Fruit fly (Drosophila melanogaster): ENCODE results near the gene Miro.

The Miro gene

DNA sequence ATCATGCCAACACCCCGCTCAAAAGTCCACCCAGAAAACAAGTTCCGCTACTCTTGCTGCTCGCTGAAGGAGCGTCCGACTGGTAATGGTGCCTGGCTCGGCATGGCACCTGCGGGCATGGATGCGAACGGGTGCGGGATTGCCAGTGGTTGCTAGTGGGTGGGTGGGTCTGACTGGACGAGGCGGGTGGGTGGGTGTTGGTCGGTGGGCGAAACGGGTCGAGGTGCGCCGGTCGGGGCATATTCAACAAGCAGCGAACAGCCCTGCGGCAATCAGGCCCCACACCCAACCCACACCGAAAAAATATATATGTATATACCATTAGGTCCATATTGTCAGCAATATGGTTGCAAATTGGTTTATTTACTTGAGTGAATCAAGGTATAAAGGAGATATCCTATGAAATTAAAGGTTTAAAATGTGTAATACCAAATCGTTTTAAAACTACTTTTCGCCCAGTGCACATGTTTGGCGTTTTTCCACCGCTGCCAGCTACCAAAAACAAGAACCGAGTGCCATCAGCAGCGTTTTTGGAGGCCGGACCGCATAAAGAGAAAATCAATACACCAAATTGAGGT, 27.9 kb downstream of the Miro start (continued):
- peak; percentile 65; the same call in 1 of the 2 replicates for TF ChIP-seq Xrp1 (GFP tag; IDR thresholded peaks at IDR 0.05)
- TF ChIP-seq Oli (tag; optimal IDR thresholded peaks at IDR 0.05), result peak; percentile 54
- TF ChIP-seq pzg (GFP tag; optimal IDR thresholded peaks at IDR 0.05), result no peak
- peak; percentile 81 for TF ChIP-seq dysf (GFP tag; IDR thresholded peaks at IDR 0.05)
- TF ChIP-seq wor (GFP tag; IDR thresholded peaks at IDR 0.05), result no peak
- no peak for TF ChIP-seq NFAT (GFP tag; IDR thresholded peaks at IDR 0.05)
- TF ChIP-seq Oaz (GFP tag; IDR thresholded peaks at IDR 0.05), result peak; percentile 53; the same call in 1 of the 2 replicates
- no peak for TF ChIP-seq CG10959 (GFP tag; IDR thresholded peaks at IDR 0.05)
- peak; percentile 44 for TF ChIP-seq Adf1 (GFP tag; IDR thresholded peaks at IDR 0.05)
- TF ChIP-seq CG1529 (GFP tag; optimal IDR thresholded peaks at IDR 0.05), result no peak
- peak; percentile 25 for TF ChIP-seq CG15011 (GFP tag; optimal IDR thresholded peaks at IDR 0.05)
- TF ChIP-seq CG9817 (tag; optimal IDR thresholded peaks at IDR 0.05), result peak; percentile 53
- TF ChIP-seq CG6175 (GFP tag; IDR thresholded peaks at IDR 0.05), result no peak; the same call in 2 of the 3 replicates
- TF ChIP-seq CG14667 (GFP tag; IDR thresholded peaks at IDR 0.05), result peak; percentile 25; the same call in 1 of the 2 replicates
- TF ChIP-seq CG12236 (GFP tag; optimal IDR thresholded peaks at IDR 0.05), result no peak
- TF ChIP-seq CG12299 (tag; optimal IDR thresholded peaks at IDR 0.05), result peak; percentile 18
- TF ChIP-seq gsb (GFP tag; IDR thresholded peaks at IDR 0.05), result peak; percentile 58
- peak; percentile 5 for TF ChIP-seq CG12071 (GFP tag; optimal IDR thresholded peaks at IDR 0.05)
- no peak for TF ChIP-seq CG1647 (GFP tag; optimal IDR thresholded peaks at IDR 0.05)
- no peak for TF ChIP-seq Asciz (GFP tag; optimal IDR thresholded peaks at IDR 0.05)
- no peak for TF ChIP-seq peb (GFP tag; IDR thresholded peaks at IDR 0.05)
- peak; percentile 7 for TF ChIP-seq CG5180 (GFP tag; optimal IDR thresholded peaks at IDR 0.05)
- TF ChIP-seq Hmr (GFP tag; optimal IDR thresholded peaks at IDR 0.05), result peak; percentile 74
- TF ChIP-seq Tbp (GFP tag; optimal IDR thresholded peaks at IDR 0.05), result no peak
- TF ChIP-seq nom (GFP tag; optimal IDR thresholded peaks at IDR 0.05), result peak; percentile 48
- no peak for TF ChIP-seq MESR4 (GFP tag; optimal IDR thresholded peaks at IDR 0.05)
- TF ChIP-seq br (optimal IDR thresholded peaks at IDR 0.05), result no peak
- no peak for TF ChIP-seq gcm2 (GFP tag; optimal IDR thresholded peaks at IDR 0.05)
- peak; percentile 28; the same call in 1 of the 2 replicates for TF ChIP-seq onecut (GFP tag; IDR thresholded peaks at IDR 0.05)
- peak; percentile 22 for TF ChIP-seq CG10979 (tag; optimal IDR thresholded peaks at IDR 0.05)
- peak; percentile 52 for TF ChIP-seq Ets65A (GFP tag)
- peak; percentile 67 for TF ChIP-seq CG12391 (tag; optimal IDR thresholded peaks at IDR 0.05)
- TF ChIP-seq toy (GFP tag; IDR thresholded peaks at IDR 0.05), result no peak
- TF ChIP-seq Opbp (GFP tag; IDR thresholded peaks at IDR 0.05; ENCODE audit: partially characterized antibody), result no peak
- peak; percentile 53; the same call in 2 of the 3 replicates for TF ChIP-seq CG7357 (GFP tag; IDR thresholded peaks at IDR 0.05)
- TF ChIP-seq CG15514 (GFP tag; optimal IDR thresholded peaks at IDR 0.05), result peak; percentile 56
- TF ChIP-seq psq (GFP tag; optimal IDR thresholded peaks at IDR 0.05), result no peak
- TF ChIP-seq Spps (tag; optimal IDR thresholded peaks at IDR 0.05), result no peak
- TF ChIP-seq Neu2 (GFP tag; optimal IDR thresholded peaks at IDR 0.05; ENCODE audit: borderline replicate concordance), result no peak
- no peak for TF ChIP-seq trh (GFP tag; optimal IDR thresholded peaks at IDR 0.05)
- no peak for TF ChIP-seq insv (GFP tag; optimal IDR thresholded peaks at IDR 0.05)
- peak; percentile 79 for TF ChIP-seq slbo (GFP tag; IDR thresholded peaks at IDR 0.05)
- TF ChIP-seq CG4730 (GFP tag; IDR thresholded peaks at IDR 0.05), result peak; percentile 56
- no peak for TF ChIP-seq eyg (GFP tag; optimal IDR thresholded peaks at IDR 0.05)
- TF ChIP-seq Fer1 (GFP tag; optimal IDR thresholded peaks at IDR 0.05), result peak; percentile 85
- TF ChIP-seq CG10321 (GFP tag; IDR thresholded peaks at IDR 0.05), result no peak
- TF ChIP-seq fd64A (GFP tag; optimal IDR thresholded peaks at IDR 0.05), result no peak
- peak; percentile 26 for TF ChIP-seq nerfin-1 (tag; optimal IDR thresholded peaks at IDR 0.05)
- peak; percentile 75 for TF ChIP-seq CG11695 (GFP tag; IDR thresholded peaks at IDR 0.05)
- TF ChIP-seq E2f1 (GFP tag; IDR thresholded peaks at IDR 0.05), result peak; percentile 72
- no peak for TF ChIP-seq hbn (GFP tag; IDR thresholded peaks at IDR 0.05; ENCODE audit: partially characterized antibody)

All from whole organism, embryonic.